Fruit fly (Drosophila melanogaster): ENCODE results near the gene eRF3.

The eRF3 gene

DNA sequence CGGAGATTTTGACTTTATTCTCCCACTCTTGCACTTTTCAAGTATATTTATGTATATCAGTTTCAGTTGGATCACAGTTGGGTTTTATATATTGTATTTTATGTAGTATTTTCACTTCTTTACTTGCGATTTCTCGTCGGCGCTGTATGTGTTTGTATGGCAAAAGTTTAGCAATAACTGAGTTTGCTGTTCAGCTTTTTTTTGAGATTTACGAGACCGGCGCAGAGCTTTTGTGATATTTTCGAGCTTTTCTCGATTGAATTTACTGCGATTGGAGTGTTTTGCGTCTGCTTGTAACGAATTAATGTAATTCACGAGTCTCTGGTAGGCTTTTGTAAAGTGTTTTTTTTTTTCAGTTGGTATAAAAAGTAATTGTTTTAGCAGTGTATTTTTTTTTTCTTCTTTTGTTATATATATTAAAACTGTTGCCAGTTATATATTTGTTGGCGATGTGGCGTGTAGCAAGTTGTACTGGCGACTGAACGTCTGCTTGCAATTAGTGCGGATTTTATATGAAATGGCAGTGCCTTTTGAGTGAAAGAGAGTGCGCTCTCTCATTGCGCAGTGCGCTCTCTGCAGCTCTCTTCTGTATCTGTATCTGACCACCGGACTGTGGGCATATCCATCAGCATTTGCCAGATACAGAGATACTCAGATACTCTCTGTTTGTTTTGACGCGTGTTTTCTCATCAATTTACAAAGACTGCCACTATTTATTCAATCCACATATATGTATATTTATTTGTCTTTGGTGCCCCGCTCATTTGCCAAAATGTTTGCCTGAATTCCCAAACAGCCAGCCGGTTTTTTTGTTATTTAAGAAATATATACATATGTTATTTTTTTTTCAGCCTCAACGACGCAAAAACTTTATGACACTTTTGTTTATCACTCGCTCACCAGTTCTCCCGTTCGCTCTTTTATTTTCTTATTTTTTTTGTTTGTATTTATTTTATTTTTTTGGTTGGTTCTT, 26.8 kb downstream of the eRF3 start (continued):
- TF ChIP-seq CG4404 (GFP tag; IDR thresholded peaks at IDR 0.05), result no peak
- TF ChIP-seq ewg (GFP tag; optimal IDR thresholded peaks at IDR 0.05), result peak; percentile 86
- peak; percentile 78 for TF ChIP-seq kah (GFP tag; optimal IDR thresholded peaks at IDR 0.05)
- no peak; the same call in 1 of the 2 replicates for TF ChIP-seq E2f2 (GFP tag; IDR thresholded peaks at IDR 0.05)
- TF ChIP-seq CG14050 (GFP tag; IDR thresholded peaks at IDR 0.05), result peak; percentile 32; the same call in 2 of the 3 replicates
- no peak for TF ChIP-seq CG17612 (GFP tag; IDR thresholded peaks at IDR 0.05)
- peak; percentile 12 for TF ChIP-seq Oli (tag; optimal IDR thresholded peaks at IDR 0.05)
- TF ChIP-seq zfh2 (GFP tag; optimal IDR thresholded peaks at IDR 0.05), result no peak
- TF ChIP-seq CG30403 (GFP tag; optimal IDR thresholded peaks at IDR 0.05), result no peak
- TF ChIP-seq CG32772 (GFP tag; IDR thresholded peaks at IDR 0.05), result no peak
- no peak for TF ChIP-seq Taf1 (GFP tag; IDR thresholded peaks at IDR 0.05)
- no peak for TF ChIP-seq Hmx (GFP tag; optimal IDR thresholded peaks at IDR 0.05)
- TF ChIP-seq CG3995 (GFP tag; optimal IDR thresholded peaks at IDR 0.05), result no peak
- peak; percentile 47 for TF ChIP-seq NfI (GFP tag; optimal IDR thresholded peaks at IDR 0.05)
- TF ChIP-seq Tbp (GFP tag; optimal IDR thresholded peaks at IDR 0.05), result peak; percentile 60
- no peak for TF ChIP-seq Gsc (GFP tag; IDR thresholded peaks at IDR 0.05)
- no peak for TF ChIP-seq CG9215 (GFP tag; IDR thresholded peaks at IDR 0.05)
- no peak for TF ChIP-seq Atf3 (GFP tag; optimal IDR thresholded peaks at IDR 0.05)
- no peak for TF ChIP-seq CG4820 (GFP tag; optimal IDR thresholded peaks at IDR 0.05)
- no peak for TF ChIP-seq vfl (GFP tag; optimal IDR thresholded peaks at IDR 0.05)
- no peak for TF ChIP-seq HLH54F (GFP tag; optimal IDR thresholded peaks at IDR 0.05)
- 0 out of 3 replicates have a peak, but pooled peaks have one; percentile 46 for TF ChIP-seq CG6175 (GFP tag; IDR thresholded peaks at IDR 0.05)
- TF ChIP-seq pita (GFP tag; optimal IDR thresholded peaks at IDR 0.05), result no peak
- peak in 1 of 2 experiments; percentile 68 for TF ChIP-seq insv (GFP tag; optimal IDR thresholded peaks at IDR 0.05)
- peak; percentile 43; the same call in 1 of the 3 replicates for TF ChIP-seq zfh1 (GFP tag; IDR thresholded peaks at IDR 0.05)
- peak; percentile 6 for TF ChIP-seq CG7786 (GFP tag; optimal IDR thresholded peaks at IDR 0.05)
- no peak for TF ChIP-seq Rx (GFP tag; IDR thresholded peaks at IDR 0.05)
- TF ChIP-seq corto (GFP tag; optimal IDR thresholded peaks at IDR 0.05), result peak; percentile 61
- peak; percentile 92 for TF ChIP-seq nerfin-1 (tag; optimal IDR thresholded peaks at IDR 0.05)
- TF ChIP-seq Usf (GFP tag; optimal IDR thresholded peaks at IDR 0.05), result no peak
- TF ChIP-seq CG13424 (tag; optimal IDR thresholded peaks at IDR 0.05), result peak; percentile 41
- TF ChIP-seq Mad (GFP tag; optimal IDR thresholded peaks at IDR 0.05), result peak; percentile 20
- TF ChIP-seq H15 (GFP tag; IDR thresholded peaks at IDR 0.05), result no peak
- peak; percentile 96 for TF ChIP-seq z (GFP tag; IDR thresholded peaks at IDR 0.05)
- TF ChIP-seq lab (GFP tag; optimal IDR thresholded peaks at IDR 0.05), result peak; percentile 94
- peak; percentile 82 for TF ChIP-seq CG15514 (GFP tag; optimal IDR thresholded peaks at IDR 0.05)
- peak; percentile 28 for TF ChIP-seq CG12104 (GFP tag; optimal IDR thresholded peaks at IDR 0.05)
- no peak for TF ChIP-seq CG33213 (GFP tag; optimal IDR thresholded peaks at IDR 0.05)
- peak; percentile 83 for TF ChIP-seq CG4328 (GFP tag; optimal IDR thresholded peaks at IDR 0.05)
- peak; percentile 73 for TF ChIP-seq Hey (tag; optimal IDR thresholded peaks at IDR 0.05)
- TF ChIP-seq Hr39 (optimal IDR thresholded peaks at IDR 0.05), result no peak
- peak; percentile 9 for TF ChIP-seq trem (tag; optimal IDR thresholded peaks at IDR 0.05)
- TF ChIP-seq CG11695 (GFP tag; IDR thresholded peaks at IDR 0.05), result peak; percentile 46; the same call in 1 of the 3 replicates
- TF ChIP-seq CG12659 (GFP tag; optimal IDR thresholded peaks at IDR 0.05), result peak; percentile 69
- TF ChIP-seq CG2875 (GFP tag; optimal IDR thresholded peaks at IDR 0.05), result peak; percentile 72
- TF ChIP-seq dmrt11E (tag; optimal IDR thresholded peaks at IDR 0.05), result peak; percentile 20
- TF ChIP-seq Ptx1 (GFP tag; IDR thresholded peaks at IDR 0.05), result no peak
- no peak for TF ChIP-seq gt (GFP tag; IDR thresholded peaks at IDR 0.05)
- 0 out of 2 replicates have a peak, but pooled peaks have one; percentile 13 for TF ChIP-seq slbo (GFP tag; IDR thresholded peaks at IDR 0.05)

Measured in whole organism, embryonic.